Fruit fly (Drosophila melanogaster) S2 (cell line): ENCODE results near the gene CG31955.

ENCODE experiments used
- CG8478 ChIP-seq: fragments of >200 bp; optimal IDR thresholded peaks from 2 replicates; lab custom pipeline; 2018
- CTCF ChIP-seq, 2 experiments: fragments of >200 bp; optimal IDR thresholded peaks; 2 replicates each; lab custom pipeline; 2018

DNA sequence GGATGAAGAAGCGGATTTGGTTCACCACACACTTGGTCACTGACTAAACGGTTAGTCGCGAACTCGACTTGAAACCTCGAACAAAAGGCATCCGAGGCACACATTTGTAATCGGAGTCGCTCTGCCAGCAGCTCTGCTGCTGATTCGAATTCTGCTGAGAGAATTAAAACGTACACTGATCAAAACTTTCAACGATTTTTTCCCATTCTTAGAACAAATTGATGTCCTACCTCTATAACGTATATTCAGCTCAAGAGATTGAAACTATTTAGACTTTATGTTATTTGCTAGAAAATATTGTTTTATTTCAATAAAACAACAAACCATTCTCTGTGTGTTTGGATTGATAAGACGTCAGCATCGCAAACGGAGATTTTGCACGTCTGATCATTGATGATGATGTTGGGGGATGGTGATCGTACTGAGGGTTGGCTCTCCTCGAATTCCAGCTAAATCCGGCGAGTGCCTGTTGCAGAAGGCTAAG, 7.4 kb downstream of the CG31955 start, which contains the start of gene CG31778:
- TF ChIP-seq CG8478 (lab: Kevin White, UChicago) (no peak), CTCF (optimal IDR thresholded peaks at IDR 0.05; lab: Kevin White, UChicago) (no peak)
